Worm (Caenorhabditis elegans): ENCODE results near the gene dyci-1.

dyci-1 gene

DNA sequence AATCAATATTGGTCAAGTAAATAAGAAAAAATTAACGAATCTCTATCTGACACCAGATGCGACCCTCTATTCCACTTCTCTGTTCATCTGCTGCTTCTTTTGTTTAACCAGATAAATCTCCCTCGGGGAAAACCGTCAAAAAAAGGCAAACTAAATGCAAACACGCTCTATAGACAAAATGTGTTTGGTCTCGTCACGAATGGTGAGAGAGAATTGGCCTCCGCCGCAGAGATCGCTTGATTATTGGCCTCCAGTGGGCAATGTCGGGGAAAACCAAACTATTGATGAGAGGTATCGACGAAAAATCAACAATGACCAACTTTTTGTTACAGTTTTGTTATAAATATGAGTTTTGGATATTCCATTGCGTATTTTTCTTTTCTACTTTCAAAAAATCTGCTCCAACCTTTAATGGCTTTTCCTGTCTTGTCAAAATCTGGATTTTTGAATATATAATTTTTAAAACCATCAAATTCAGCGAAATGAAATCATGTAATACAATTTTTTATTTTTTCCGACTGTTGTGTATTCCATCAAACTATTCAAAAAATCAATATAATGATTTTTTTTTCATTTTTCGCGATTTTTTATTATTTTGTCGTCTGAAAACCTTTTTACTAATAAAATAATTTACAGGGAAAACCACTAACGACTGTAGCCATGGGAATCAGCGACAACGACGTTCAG is 5.5 kb upstream of the dyci-1 start, which contains the start of the genes C17H12.2 and vha-8 (continued):
- TF ChIP-seq hif-1 (tag; optimal IDR thresholded peaks at IDR 0.05) (peak in 1 of 2 experiments; percentile 69), arid-1 (GFP tag; conservative IDR thresholded peaks at IDR 0.05) (0 out of 2 replicates have a peak, but pooled peaks have one; percentile 25), ztf-7 (tag; optimal IDR thresholded peaks at IDR 0.05) (peak; percentile 46), egl-43 (GFP tag; IDR thresholded peaks at IDR 0.05) (peak; percentile 60; the same call in 1 of the 2 replicates), nhr-48 (tag; optimal IDR thresholded peaks at IDR 0.05) (peak; percentile 45)

- TF ChIP-seq hlh-11 (tag; optimal IDR thresholded peaks at IDR 0.05) = no peak
- peak; percentile 64; the same call in 1 of the 2 replicates for TF ChIP-seq snpc-1.2 (GFP tag; IDR thresholded peaks at IDR 0.05)
- TF ChIP-seq lsy-2 (tag; optimal IDR thresholded peaks at IDR 0.05) = peak in 1 of 2 experiments; percentile 7
- no peak for TF ChIP-seq nhr-102 (tag; optimal IDR thresholded peaks at IDR 0.05)
- TF ChIP-seq spr-3 (GFP tag; optimal IDR thresholded peaks at IDR 0.05) = no peak
- TF ChIP-seq ZK546.5 (tag; optimal IDR thresholded peaks at IDR 0.05) = no peak
- TF ChIP-seq nhr-76 (tag; optimal IDR thresholded peaks at IDR 0.05) = no peak
Measured at ce11 chrIV:6789950-6790349, 4.9 kb upstream of the dyci-1 start.

DNA sequence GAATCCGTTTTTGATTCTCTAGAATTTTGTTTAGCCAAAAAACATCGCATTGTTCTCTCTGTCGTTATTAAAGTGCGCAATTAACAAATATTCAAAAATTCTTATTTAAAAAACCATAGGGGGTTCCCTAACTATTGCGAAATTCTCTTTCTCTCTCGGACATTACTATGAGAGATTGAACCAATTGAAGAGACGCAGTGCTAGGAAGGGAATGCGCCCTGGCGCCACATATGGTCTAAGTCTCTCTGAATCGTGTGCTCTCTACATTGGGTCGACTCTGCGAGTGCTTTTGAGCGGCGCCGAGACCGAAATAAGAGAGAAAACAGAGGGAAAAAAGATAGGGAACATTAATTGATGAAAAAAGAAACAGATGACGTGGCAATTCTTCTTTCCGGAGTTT is 801 bp upstream of the dyci-1 start:
- TF ChIP-seq rbr-2 (tag; optimal IDR thresholded peaks at IDR 0.05) (peak; percentile 77), mes-2 (tag; optimal IDR thresholded peaks at IDR 0.05; ENCODE audit: poor library complexity, severe bottlenecking) (peak; percentile 68), mxl-3 (GFP tag; optimal IDR thresholded peaks at IDR 0.05) (peak; percentile 40), ZK337.2 (GFP tag; IDR thresholded peaks at IDR 0.05) (no peak), nhr-102 (tag; optimal IDR thresholded peaks at IDR 0.05) (peak; percentile 18), nhr-28 (tag; optimal IDR thresholded peaks at IDR 0.05) (peak; percentile 52), T20F7.1 (GFP tag; optimal IDR thresholded peaks at IDR 0.05) (peak; percentile 40), F49E8.2 (tag; optimal IDR thresholded peaks at IDR 0.05; ENCODE audit: borderline replicate concordance) (no peak), nhr-237 (tag; optimal IDR thresholded peaks at IDR 0.05) (no peak), R02D3.7 (tag; optimal IDR thresholded peaks at IDR 0.05) (no peak), ztf-7 (tag; optimal IDR thresholded peaks at IDR 0.05) (peak; percentile 12), ceh-20 (GFP tag; IDR thresholded peaks at IDR 0.05) (peak; percentile 54; the same call in 1 of the 2 replicates), saeg-2 (GFP tag; IDR thresholded peaks at IDR 0.05) (no peak), tag-97 (GFP tag; IDR thresholded peaks at IDR 0.05) (no peak), mdt-29 (GFP tag; IDR thresholded peaks at IDR 0.05) (no peak), F10B5.3 (tag; optimal IDR thresholded peaks at IDR 0.05) (no peak), dmd-8 (GFP tag; IDR thresholded peaks at IDR 0.05) (no peak), hlh-30 (tag; optimal IDR thresholded peaks at IDR 0.05; ENCODE audit: insufficient read depth) (peak; percentile 73), F37D6.2 (tag; optimal IDR thresholded peaks at IDR 0.05) (peak; percentile 38), aha-1 (tag) (peak; percentile 98), lin-38 (GFP tag; IDR thresholded peaks at IDR 0.05) (peak; percentile 52), nhr-41 (GFP tag; IDR thresholded peaks at IDR 0.05) (no peak), gei-8 (GFP tag; optimal IDR thresholded peaks at IDR 0.05) (no peak), egl-43 (GFP tag; IDR thresholded peaks at IDR 0.05) (0 out of 2 replicates have a peak, but pooled peaks have one; percentile 64), hmg-1.1 (GFP tag; IDR thresholded peaks at IDR 0.05) (peak; percentile 84), nhr-77 (tag; optimal IDR thresholded peaks at IDR 0.05) (no peak), daf-16 (GFP tag; optimal IDR thresholded peaks at IDR 0.05) (peak in 1 of 2 experiments; percentile 16), daf-16 (tag; optimal IDR thresholded peaks at IDR 0.05) (peak; percentile 66), lir-3 (tag; optimal IDR thresholded peaks at IDR 0.05) (no peak), mep-1 (tag; optimal IDR thresholded peaks at IDR 0.05) (peak; percentile 85), aly-2 (tag; optimal IDR thresholded peaks at IDR 0.05) (no peak), ama-1 (optimal IDR thresholded peaks at IDR 0.05) (peak; percentile 34), set-16 (GFP tag; IDR thresholded peaks at IDR 0.05) (peak; percentile 48), mdl-1 (tag; optimal IDR thresholded peaks at IDR 0.05) (peak in 1 of 2 experiments; percentile 27), jun-1 (tag; optimal IDR thresholded peaks at IDR 0.05) (no peak), dmd-6 (GFP tag; IDR thresholded peaks at IDR 0.05) (peak; percentile 68), nhr-6 (tag; optimal IDR thresholded peaks at IDR 0.05) (peak; percentile 13), lin-15B (tag; optimal IDR thresholded peaks at IDR 0.05) (no peak)

All from whole organism, L4 larva.